Fruit fly (Drosophila melanogaster): ENCODE results near the gene pav.

dm6 chr3L:4228187-4228836 lies 14.2 kb upstream of the pav start:
- TF ChIP-seq CG8478 (optimal IDR thresholded peaks at IDR 0.05) (no peak), CTCF (optimal IDR thresholded peaks at IDR 0.05) (no peak)
